Fruit fly (Drosophila melanogaster) whole organism, embryonic: Measurements from ENCODE around the gene CG3764.
A peak's percentile ranks its signal among the peaks of the same experiment; 100 is the strongest.

Experiments used
- ATbp ChIP-seq: fragments of 200-800 bp; sonication (Bioruptor generic); optimal IDR thresholded peaks from 2 replicates; lab custom pipeline; 2017; ENCODE audit warnings: missing biosample characterization, mild to moderate bottlenecking, missing genetic modification characterization, missing genetic modification reagents
- BEAF-32 ChIP-seq: fragments of 200-800 bp; sonication (Bioruptor generic); optimal IDR thresholded peaks from 3 replicates; lab custom pipeline; 2017; ENCODE audit warnings: missing biosample characterization, missing genetic modification characterization, mild to moderate bottlenecking, moderate library complexity, missing genetic modification reagents
- CG10274 ChIP-seq: fragments of 200-800 bp; sonication (Bioruptor generic); optimal IDR thresholded peaks from 3 replicates; lab custom pipeline; 2017; ENCODE audit warnings: missing biosample characterization, mild to moderate bottlenecking, missing genetic modification characterization
- CG10431 ChIP-seq: fragments of 200-800 bp; sonication (Bioruptor generic); optimal IDR thresholded peaks from 3 replicates; lab custom pipeline; 2018; ENCODE audit warnings: missing biosample characterization, mild to moderate bottlenecking, missing genetic modification characterization
- CG11085 ChIP-seq: fragments of 200-800 bp; sonication (Bioruptor generic); IDR thresholded peaks from 2 replicates; pipeline ENCODE4 v1.3.6; 2022; ENCODE audit warnings: missing biosample characterization, missing genetic modification characterization
- CG12155 ChIP-seq: fragments of 200-800 bp; sonication (Bioruptor generic); optimal IDR thresholded peaks from 3 replicates; lab custom pipeline; 2016; ENCODE audit warnings: missing biosample characterization, missing genetic modification characterization
- CG12236 ChIP-seq: fragments of 200-800 bp; sonication (Bioruptor generic); optimal IDR thresholded peaks from 2 replicates; lab custom pipeline; 2016; ENCODE audit warnings: missing biosample characterization, missing genetic modification characterization
- CG15696 ChIP-seq: fragments of 200-800 bp; sonication (Bioruptor generic); optimal IDR thresholded peaks from 2 replicates; lab custom pipeline; 2019; ENCODE audit warnings: missing biosample characterization, mild to moderate bottlenecking, missing genetic modification characterization, moderate library complexity
- CG1603 ChIP-seq: fragments of 200-800 bp; sonication (Bioruptor generic); optimal IDR thresholded peaks from 2 replicates; lab custom pipeline; 2019; ENCODE audit warnings: missing biosample characterization, mild to moderate bottlenecking, missing genetic modification characterization, moderate library complexity
- CG2120 ChIP-seq: fragments of 200-800 bp; sonication (Bioruptor generic); optimal IDR thresholded peaks from 3 replicates; lab custom pipeline; 2016; ENCODE audit warnings: missing biosample characterization, missing genetic modification characterization
- CG30431 ChIP-seq: fragments of 200-800 bp; sonication (Bioruptor generic); optimal IDR thresholded peaks from 2 replicates; lab custom pipeline; 2017; ENCODE audit warnings: missing biosample characterization, missing genetic modification characterization
- CG31441 ChIP-seq: fragments of 200-800 bp; sonication (Bioruptor generic); IDR thresholded peaks from 2 replicates; pipeline ENCODE4 v1.3.6; 2022; ENCODE audit warnings: missing biosample characterization, missing genetic modification characterization
- CG34376 ChIP-seq: fragments of 200-800 bp; sonication (Bioruptor generic); optimal IDR thresholded peaks from 2 replicates; lab custom pipeline; 2018; ENCODE audit warnings: missing biosample characterization, mild to moderate bottlenecking, missing genetic modification characterization
- CG3847 ChIP-seq: fragments of 200-800 bp; sonication (Bioruptor generic); IDR thresholded peaks from 2 replicates; pipeline ENCODE4 v1.3.6; 2022; ENCODE audit warnings: missing biosample characterization, missing genetic modification characterization
- CG6175 ChIP-seq: fragments of 200-800 bp; sonication (Bioruptor generic); IDR thresholded peaks from 3 replicates; pipeline ENCODE4 v1.3.6; 2022; ENCODE audit warnings: missing biosample characterization, missing genetic modification characterization
- CG7786 ChIP-seq: fragments of 200-800 bp; sonication (Bioruptor generic); optimal IDR thresholded peaks from 2 replicates; lab custom pipeline; 2016; ENCODE audit warnings: missing biosample characterization, missing genetic modification characterization
- CG8290 ChIP-seq, 3 experiments: fragments of 200-800 bp; sonication (Bioruptor generic); optimal IDR thresholded peaks; 2 replicates each; lab custom pipeline; 2016 to 2019; ENCODE audit warnings: missing biosample characterization in 3 of 3, missing genetic modification characterization in 3 of 3, mild to moderate bottlenecking in 2 of 3, moderate library complexity in 1 of 3
- CG9817 ChIP-seq: fragments of 200-800 bp; sonication (Bioruptor generic); optimal IDR thresholded peaks from 2 replicates; lab custom pipeline; 2018; ENCODE audit warnings: missing biosample characterization, mild to moderate bottlenecking, missing genetic modification characterization, moderate library complexity
- Drgx ChIP-seq: fragments of 200-800 bp; sonication (Bioruptor generic); IDR thresholded peaks from 2 replicates; pipeline ENCODE4 v1.3.6; 2022; ENCODE audit warnings: missing biosample characterization, missing genetic modification characterization
- Fer2 ChIP-seq: fragments of 200-800 bp; sonication (Bioruptor generic); optimal IDR thresholded peaks from 2 replicates; lab custom pipeline; 2018; ENCODE audit warnings: missing biosample characterization, mild to moderate bottlenecking, missing genetic modification characterization, moderate library complexity
- Gsc ChIP-seq: fragments of 200-800 bp; sonication (Bioruptor generic); IDR thresholded peaks from 2 replicates; pipeline ENCODE4 v1.3.6; 2022; ENCODE audit warnings: missing biosample characterization, missing genetic modification characterization
- HmgZ ChIP-seq: fragments of 200-800 bp; sonication (Bioruptor generic); optimal IDR thresholded peaks from 2 replicates; lab custom pipeline; 2018; ENCODE audit warnings: missing biosample characterization, mild to moderate bottlenecking, missing genetic modification characterization
- Myb ChIP-seq: fragments of 200-800 bp; sonication (Bioruptor generic); optimal IDR thresholded peaks from 2 replicates; lab custom pipeline; 2016; ENCODE audit warnings: missing biosample characterization, missing genetic modification characterization
- Neu2 ChIP-seq: fragments of 200-800 bp; sonication (Bioruptor generic); optimal IDR thresholded peaks from 3 replicates; lab custom pipeline; 2016; ENCODE audit warnings: missing biosample characterization, missing genetic modification characterization, borderline replicate concordance
- Sry-δ ChIP-seq: fragments of 200-800 bp; sonication (Bioruptor generic); optimal IDR thresholded peaks from 2 replicates; lab custom pipeline; 2016; ENCODE audit warnings: missing biosample characterization, missing genetic modification characterization
- Xrp1 ChIP-seq: fragments of 200-800 bp; sonication (Bioruptor generic); IDR thresholded peaks from 2 replicates; pipeline ENCODE4 v1.3.6; 2022; ENCODE audit warnings: missing biosample characterization, missing genetic modification characterization
- ato ChIP-seq: fragments of 200-800 bp; sonication (Bioruptor generic); IDR thresholded peaks from 2 replicates; pipeline ENCODE4 v1.3.6; 2022; ENCODE audit warnings: missing biosample characterization, missing genetic modification characterization; ENCODE audit not compliant: partially characterized antibody
- crc ChIP-seq: fragments of 200-800 bp; sonication (Bioruptor generic); optimal IDR thresholded peaks from 2 replicates; lab custom pipeline; 2016; ENCODE audit warnings: missing biosample characterization, missing genetic modification characterization
- crol ChIP-seq: fragments of 200-800 bp; sonication (Bioruptor generic); IDR thresholded peaks from 2 replicates; pipeline ENCODE4 v1.3.6; 2022; ENCODE audit warnings: missing biosample characterization, missing genetic modification characterization
- dati ChIP-seq: fragments of 200-800 bp; sonication (Bioruptor generic); IDR thresholded peaks from 2 replicates; pipeline ENCODE4 v1.3.6; 2022; ENCODE audit warnings: missing biosample characterization, missing genetic modification characterization
- gsb ChIP-seq: fragments of 200-800 bp; sonication (Bioruptor generic); IDR thresholded peaks from 2 replicates; pipeline ENCODE4 v1.3.6; 2022; ENCODE audit warnings: missing biosample characterization, missing genetic modification characterization
- ham ChIP-seq: fragments of 200-800 bp; sonication (Bioruptor generic); IDR thresholded peaks from 2 replicates; pipeline ENCODE4 v1.3.6; 2022; ENCODE audit warnings: missing biosample characterization, missing genetic modification characterization
- kah ChIP-seq: fragments of 200-800 bp; sonication (Bioruptor generic); optimal IDR thresholded peaks from 2 replicates; lab custom pipeline; 2018; ENCODE audit warnings: missing biosample characterization, mild to moderate bottlenecking, missing genetic modification characterization
- mam ChIP-seq: fragments of 200-800 bp; sonication (Bioruptor generic); optimal IDR thresholded peaks from 3 replicates; lab custom pipeline; 2016; ENCODE audit warnings: missing biosample characterization, missing genetic modification characterization
- mld ChIP-seq: fragments of 200-800 bp; sonication (Bioruptor generic); IDR thresholded peaks from 3 replicates; pipeline ENCODE4 v1.3.6; 2022; ENCODE audit warnings: missing biosample characterization, missing genetic modification characterization; ENCODE audit not compliant: partially characterized antibody
- ranshi ChIP-seq: fragments of 200-800 bp; sonication (Bioruptor generic); IDR thresholded peaks from 2 replicates; pipeline ENCODE4 v1.3.6; 2022; ENCODE audit warnings: missing biosample characterization, missing genetic modification characterization
- repo ChIP-seq: fragments of 200-800 bp; sonication (Bioruptor generic); optimal IDR thresholded peaks from 2 replicates; lab custom pipeline; 2016; ENCODE audit warnings: missing biosample characterization, missing genetic modification characterization
- sc ChIP-seq, 3 experiments: fragments of >200 bp in 2 of 3; fragments of 200-800 bp in 1 of 3; sonication (Bioruptor generic) in 1 of 3; optimal IDR thresholded peaks; 2 replicates in 2 of 3; 3 replicates in 1 of 3; lab custom pipeline; 2017; ENCODE audit warnings: mild to moderate bottlenecking in 1 of 3, missing biosample characterization in 1 of 3, missing genetic modification characterization in 1 of 3, missing genetic modification reagents in 1 of 3
- sens-2 ChIP-seq: fragments of 200-800 bp; sonication (Bioruptor generic); IDR thresholded peaks from 2 replicates; pipeline ENCODE4 v1.3.6; 2022; ENCODE audit warnings: missing biosample characterization, missing genetic modification characterization
- slbo ChIP-seq: fragments of 200-800 bp; sonication (Bioruptor generic); IDR thresholded peaks from 2 replicates; pipeline ENCODE4 v1.3.6; 2022; ENCODE audit warnings: missing biosample characterization, missing genetic modification characterization
- tgo ChIP-seq: fragments of 200-800 bp; sonication (Bioruptor generic); IDR thresholded peaks from 3 replicates; pipeline ENCODE4 v1.3.6; 2022; ENCODE audit warnings: missing biosample characterization, missing genetic modification characterization
- vnd ChIP-seq: fragments of 200-800 bp; sonication (Bioruptor generic); IDR thresholded peaks from 3 replicates; pipeline ENCODE4 v1.3.6; 2022; ENCODE audit warnings: missing biosample characterization, missing genetic modification characterization; ENCODE audit not compliant: partially characterized antibody

CG3764 gene

DNA sequence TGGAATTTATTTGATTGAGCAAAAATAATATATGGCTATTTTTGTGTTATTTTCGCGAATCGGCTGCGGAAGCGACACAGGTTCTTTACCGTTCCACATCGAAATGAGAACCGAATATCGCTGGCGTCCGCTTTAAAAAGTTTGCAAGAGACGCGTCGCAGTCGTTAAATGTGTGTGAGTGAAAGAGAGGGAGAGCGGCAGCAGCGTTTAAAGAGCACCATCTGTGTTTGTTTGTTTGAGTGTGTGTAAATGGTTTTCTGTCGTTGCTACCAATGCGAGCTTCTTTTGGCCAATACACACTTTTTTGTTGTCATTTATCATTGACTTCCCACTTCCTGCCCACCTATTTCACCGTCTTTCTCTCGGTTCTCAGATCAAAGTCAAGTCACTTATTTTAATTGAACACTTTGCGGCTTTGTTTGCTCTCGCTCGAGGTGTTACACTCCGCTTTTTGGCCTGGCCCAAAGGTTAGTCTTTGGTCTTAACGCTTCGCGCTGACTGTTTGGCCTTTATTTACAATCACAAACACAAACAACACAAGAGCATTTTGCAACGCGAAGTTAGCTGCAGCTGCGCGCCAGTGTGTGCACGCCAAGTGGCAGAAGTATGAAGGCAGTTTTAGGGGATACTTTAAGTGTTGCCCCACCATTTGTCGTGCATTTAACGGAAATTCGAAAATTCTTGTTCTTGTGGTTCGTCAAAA, at the start of gene CG3764 (continued):
- TF ChIP-seq CG12155 (GFP tag; lab: Kevin White, UChicago) = no peak
- peak; percentile 46; the same call in 1 of the 2 replicates for TF ChIP-seq sens-2 (GFP tag; lab: Robert Waterston, UW)
- TF ChIP-seq HmgZ = peak; percentile 90
- peak; percentile 37; the same call in 1 of the 2 replicates for TF ChIP-seq CG11085
- TF ChIP-seq Myb (GFP tag; lab: Kevin White, UChicago) = peak; percentile 100
- 0 out of 2 replicates have a peak, but pooled peaks have one; percentile 6 for TF ChIP-seq Drgx
- TF ChIP-seq ham = no peak
- peak; percentile 92 for TF ChIP-seq CG1603 (tag; lab: Kevin White, UChicago)
- TF ChIP-seq CG9817 = peak; percentile 55
- TF ChIP-seq mld = no peak
- TF ChIP-seq Neu2 (GFP tag; lab: Kevin White, UChicago) = no peak
- TF ChIP-seq CG10431 = peak; percentile 86
- TF ChIP-seq ranshi (GFP tag; lab: Robert Waterston, UW) = peak; percentile 44; the same call in 1 of the 2 replicates
- peak; percentile 31 for TF ChIP-seq CG30431
- peak; percentile 68 for TF ChIP-seq CG12236 (GFP tag; lab: Kevin White, UChicago)
- peak; percentile 67 for TF ChIP-seq CG10274
- TF ChIP-seq Gsc (GFP tag; lab: Robert Waterston, UW) = no peak
- TF ChIP-seq dati (GFP tag; lab: Robert Waterston, UW) = no peak
- peak; percentile 54 for TF ChIP-seq CG8290 (GFP tag; optimal IDR thresholded peaks at IDR 0.05; lab: Kevin White, UChicago)
- peak; percentile 83 to 94 for TF ChIP-seq CG8290 (tag; optimal IDR thresholded peaks at IDR 0.05; lab: Kevin White, UChicago)
- TF ChIP-seq Fer2 = peak; percentile 67
- peak; percentile 44 for TF ChIP-seq CG7786 (GFP tag; lab: Kevin White, UChicago)
- peak; percentile 53 for TF ChIP-seq mam (GFP tag; lab: Kevin White, UChicago)
- TF ChIP-seq CG34376 (GFP tag; lab: Kevin White, UChicago) = peak; percentile 95
- TF ChIP-seq gsb (GFP tag; lab: Robert Waterston, UW) = peak; percentile 63; the same call in 1 of the 2 replicates
- peak; percentile 42 for TF ChIP-seq CG2120 (GFP tag; lab: Kevin White, UChicago)
- TF ChIP-seq kah = peak; percentile 79
- TF ChIP-seq ato (GFP tag; lab: Robert Waterston, UW) = no peak
- TF ChIP-seq crc = peak; percentile 34
- TF ChIP-seq crol (GFP tag; lab: Robert Waterston, UW) = no peak
- TF ChIP-seq vnd (GFP tag; lab: Robert Waterston, UW) = no peak
- TF ChIP-seq CG6175 = 0 out of 3 replicates have a peak, but pooled peaks have one; percentile 15
- peak; percentile 46 for TF ChIP-seq BEAF-32 (GFP tag; lab: Kevin White, UChicago)
- TF ChIP-seq ATbp (GFP tag; lab: Kevin White, UChicago) = peak; percentile 91
- TF ChIP-seq repo (GFP tag; lab: Kevin White, UChicago) = peak; percentile 81
- peak; percentile 65 for TF ChIP-seq Xrp1 (GFP tag; lab: Robert Waterston, UW)
- TF ChIP-seq tgo (GFP tag; lab: Robert Waterston, UW) = peak; percentile 54
- TF ChIP-seq CG3847 (GFP tag; lab: Robert Waterston, UW) = peak; percentile 81
- TF ChIP-seq CG15696 (tag; lab: Kevin White, UChicago) = peak; percentile 74
- peak; percentile 60 for TF ChIP-seq slbo (GFP tag; lab: Robert Waterston, UW)
- TF ChIP-seq CG31441 (GFP tag; lab: Robert Waterston, UW) = peak; percentile 63
- peak; percentile 64 for TF ChIP-seq Sry-δ (GFP tag; lab: Kevin White, UChicago)
- TF ChIP-seq sc (optimal IDR thresholded peaks at IDR 0.05; lab: Kevin White, UChicago) = no peak
- TF ChIP-seq sc (GFP tag; optimal IDR thresholded peaks at IDR 0.05; lab: Kevin White, UChicago) = peak; percentile 70
